Fruit fly (Drosophila melanogaster) Kc167 (cell line): ENCODE data around the gene CG9920.

Experiments
- Sin3A ChIP-seq: fragments of >200 bp; optimal IDR thresholded peaks from 2 replicates; lab custom pipeline; 2018; ENCODE audit warnings: missing external identifiers
- insv ChIP-seq: fragments of >200 bp; optimal IDR thresholded peaks from 3 replicates; lab custom pipeline; 2018; ENCODE audit warnings: missing external identifiers
- psq ChIP-seq: fragments of >200 bp; optimal IDR thresholded peaks from 2 replicates; lab custom pipeline; 2017; ENCODE audit warnings: missing external identifiers

DNA sequence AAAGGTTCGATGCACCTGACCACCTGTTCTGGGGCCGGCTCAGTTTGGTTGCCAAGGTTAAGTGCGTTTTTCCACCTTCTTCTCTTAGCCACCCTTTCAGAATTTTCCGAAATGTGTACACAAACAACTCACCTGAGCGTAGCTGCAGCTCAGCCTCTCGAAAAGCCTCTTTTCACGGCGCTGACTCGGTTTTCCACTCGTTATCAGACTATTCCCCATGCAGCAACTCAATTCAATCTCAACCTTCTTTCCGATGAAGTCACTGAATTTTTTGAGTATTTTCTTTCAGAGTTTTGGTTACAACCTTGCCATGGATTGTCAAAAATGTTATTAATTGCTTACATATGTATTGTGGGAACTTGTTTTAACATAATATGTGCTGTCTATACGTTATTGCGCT lies 9.7 kb upstream of the CG9920 start:
- TF ChIP-seq Sin3A (lab: Kevin White, UChicago) (no peak), psq (lab: Kevin White, UChicago) (no peak), insv (lab: Kevin White, UChicago) (no peak)
